Worm (Caenorhabditis elegans) whole organism, L3 larva: ENCODE data around the gene sulp-4.

Source experiments
- R02D3.7 ChIP-seq: fragments of 150-350 bp; optimal IDR thresholded peaks from 2 replicates; lab custom pipeline; 2014; ENCODE audit warnings: missing biosample characterization, missing genetic modification characterization
- ceh-28 ChIP-seq: fragments of 150-350 bp; optimal IDR thresholded peaks from 2 replicates; lab custom pipeline; 2014; ENCODE audit warnings: missing biosample characterization, missing genetic modification reagents, missing genetic modification characterization
- elt-1 ChIP-seq: fragments of 150-350 bp; optimal IDR thresholded peaks from 2 replicates; lab custom pipeline; 2014; ENCODE audit warnings: missing biosample characterization, missing genetic modification characterization
- elt-2 ChIP-seq: sonication (generic microtip); optimal IDR thresholded peaks from 2 replicates; lab custom pipeline; 2016; ENCODE audit warnings: missing genetic modification reagents, mild to moderate bottlenecking, missing genetic modification characterization, missing compliant biosample characterization
- mdl-1 ChIP-seq: fragments of 150-350 bp; optimal IDR thresholded peaks from 2 replicates; lab custom pipeline; 2014; ENCODE audit warnings: missing biosample characterization, missing genetic modification characterization
- nfya-1 ChIP-seq: sonication (generic microtip); optimal IDR thresholded peaks from 2 replicates; lab custom pipeline; 2017; ENCODE audit warnings: missing genetic modification characterization, mild to moderate bottlenecking, missing compliant biosample characterization, antibody characterized with exemption, moderate library complexity; ENCODE audit not compliant: insufficient read depth
- nhr-25 ChIP-seq: sonication (generic microtip); optimal IDR thresholded peaks from 2 replicates; lab custom pipeline; 2017; ENCODE audit warnings: missing biosample characterization, missing genetic modification characterization
- nhr-28 ChIP-seq: fragments of 150-350 bp; optimal IDR thresholded peaks from 2 replicates; lab custom pipeline; 2014; ENCODE audit warnings: missing biosample characterization, missing genetic modification characterization
- pha-4 ChIP-seq: fragments of 150-350 bp; optimal IDR thresholded peaks from 2 replicates; lab custom pipeline; 2014; ENCODE audit warnings: missing biosample characterization, missing genetic modification reagents, missing genetic modification characterization
- pqm-1 ChIP-seq: fragments of 150-350 bp; optimal IDR thresholded peaks from 2 replicates; lab custom pipeline; 2017; ENCODE audit warnings: missing biosample characterization, missing genetic modification characterization, inconsistent platforms

ce11 chrV:11899149-11899548, 24.0 kb downstream of the sulp-4 start, which contains the start of gene sma-1:
- no peak for TF ChIP-seq pqm-1 (tag; lab: Kevin White, UChicago)
- no peak for TF ChIP-seq mdl-1
- no peak for TF ChIP-seq ceh-28
- TF ChIP-seq nfya-1 (tag; lab: Kevin White, UChicago) = no peak
- TF ChIP-seq pha-4 (tag; lab: Kevin White, UChicago) = no peak
- TF ChIP-seq R02D3.7 (tag; lab: Kevin White, UChicago) = no peak
- TF ChIP-seq nhr-25 = no peak
- TF ChIP-seq nhr-28 (tag; lab: Kevin White, UChicago) = no peak
- TF ChIP-seq elt-1 = no peak
- no peak for TF ChIP-seq elt-2 (tag; lab: Kevin White, UChicago)
